Fruit fly (Drosophila melanogaster): Measurements from ENCODE around the gene CG16790.

CG16790 gene

dm6 chr3R:9594251-9594581 is 24.2 kb upstream of the CG16790 start (continued):
- peak; percentile 30 for TF ChIP-seq net (GFP tag; optimal IDR thresholded peaks at IDR 0.05)
- TF ChIP-seq CG6792 (GFP tag; optimal IDR thresholded peaks at IDR 0.05), result peak; percentile 27
- TF ChIP-seq Eip75B (GFP tag; optimal IDR thresholded peaks at IDR 0.05), result peak; percentile 10
- TF ChIP-seq esn (GFP tag; optimal IDR thresholded peaks at IDR 0.05), result no peak
- no peak for TF ChIP-seq fkh (GFP tag; optimal IDR thresholded peaks at IDR 0.05)
- TF ChIP-seq fd85E (GFP tag; optimal IDR thresholded peaks at IDR 0.05), result no peak
- TF ChIP-seq OdsH (GFP tag; optimal IDR thresholded peaks at IDR 0.05), result peak; percentile 55
- TF ChIP-seq dac (GFP tag; optimal IDR thresholded peaks at IDR 0.05), result no peak
- TF ChIP-seq Gug (GFP tag; IDR thresholded peaks at IDR 0.05), result no peak
- no peak for TF ChIP-seq CG7368 (GFP tag; optimal IDR thresholded peaks at IDR 0.05)
- peak; percentile 23 for TF ChIP-seq Ets96B (tag; optimal IDR thresholded peaks at IDR 0.05)
- TF ChIP-seq CG8319 (GFP tag; optimal IDR thresholded peaks at IDR 0.05), result no peak
- no peak for TF ChIP-seq CG4318 (GFP tag; optimal IDR thresholded peaks at IDR 0.05)
- peak; percentile 34 for TF ChIP-seq CG8632 (GFP tag; optimal IDR thresholded peaks at IDR 0.05)
- no peak for TF ChIP-seq CG34406 (GFP tag; optimal IDR thresholded peaks at IDR 0.05)
- TF ChIP-seq Hr4 (GFP tag; optimal IDR thresholded peaks at IDR 0.05), result peak; percentile 61
- TF ChIP-seq CG10669 (GFP tag; optimal IDR thresholded peaks at IDR 0.05), result peak; percentile 16
- 0 out of 2 replicates have a peak, but pooled peaks have one; percentile 4 for TF ChIP-seq CG15336 (GFP tag; IDR thresholded peaks at IDR 0.05)
- no peak for TF ChIP-seq Met (GFP tag; optimal IDR thresholded peaks at IDR 0.05)
- peak; percentile 13 for TF ChIP-seq Lpt (GFP tag; optimal IDR thresholded peaks at IDR 0.05)
- no peak for TF ChIP-seq Smox (GFP tag; optimal IDR thresholded peaks at IDR 0.05)
- TF ChIP-seq CG11902 (GFP tag; optimal IDR thresholded peaks at IDR 0.05), result peak; percentile 3
- no peak for TF ChIP-seq Hr38 (GFP tag; optimal IDR thresholded peaks at IDR 0.05)

dm6 chr3R:9593408-9594250 is 23.6 kb upstream of the CG16790 start:
- peak; percentile 85 for TF ChIP-seq CG8119 (GFP tag; IDR thresholded peaks at IDR 0.05)
- peak; percentile 45 for TF ChIP-seq acj6 (GFP tag; optimal IDR thresholded peaks at IDR 0.05)
- TF ChIP-seq lz (GFP tag; optimal IDR thresholded peaks at IDR 0.05), result no peak
- no peak for TF ChIP-seq vri (GFP tag; optimal IDR thresholded peaks at IDR 0.05)
- no peak for TF ChIP-seq CG6854 (GFP tag; optimal IDR thresholded peaks at IDR 0.05)
- no peak for TF ChIP-seq cyc (GFP tag; optimal IDR thresholded peaks at IDR 0.05)
- TF ChIP-seq CG4318 (GFP tag; optimal IDR thresholded peaks at IDR 0.05), result no peak
- peak; percentile 51 for TF ChIP-seq CG8632 (GFP tag; optimal IDR thresholded peaks at IDR 0.05)
- no peak for TF ChIP-seq svp (GFP tag)
- TF ChIP-seq dac (GFP tag; optimal IDR thresholded peaks at IDR 0.05), result no peak
- peak; percentile 78 for TF ChIP-seq net (GFP tag; optimal IDR thresholded peaks at IDR 0.05)
- TF ChIP-seq Hr4 (GFP tag; optimal IDR thresholded peaks at IDR 0.05), result peak; percentile 76
- TF ChIP-seq fd59A (GFP tag; optimal IDR thresholded peaks at IDR 0.05), result peak; percentile 65
- peak; percentile 42 for TF ChIP-seq CG11762 (GFP tag; optimal IDR thresholded peaks at IDR 0.05; ENCODE audit: insufficient read depth)
- TF ChIP-seq Sox15 (GFP tag; optimal IDR thresholded peaks at IDR 0.05), result no peak
- peak; percentile 48 for TF ChIP-seq CG16779 (tag; optimal IDR thresholded peaks at IDR 0.05)
- TF ChIP-seq CG10669 (GFP tag; optimal IDR thresholded peaks at IDR 0.05), result peak; percentile 79
- TF ChIP-seq CG6276 (GFP tag; optimal IDR thresholded peaks at IDR 0.05), result peak; percentile 45
- TF ChIP-seq Met (GFP tag; optimal IDR thresholded peaks at IDR 0.05), result no peak
- peak; percentile 90 for TF ChIP-seq CG3032 (tag; optimal IDR thresholded peaks at IDR 0.05)
- no peak for TF ChIP-seq Smox (GFP tag; optimal IDR thresholded peaks at IDR 0.05)
- TF ChIP-seq Sox14 (GFP tag; optimal IDR thresholded peaks at IDR 0.05), result peak; percentile 60
- TF ChIP-seq CG3919 (GFP tag; optimal IDR thresholded peaks at IDR 0.05), result peak; percentile 78
- TF ChIP-seq Eip75B (GFP tag; optimal IDR thresholded peaks at IDR 0.05), result peak; percentile 68
- peak; percentile 66 for TF ChIP-seq pdm3 (GFP tag; optimal IDR thresholded peaks at IDR 0.05)
- TF ChIP-seq OdsH (GFP tag; optimal IDR thresholded peaks at IDR 0.05), result peak; percentile 72
- peak; percentile 88 for TF ChIP-seq Ets96B (tag; optimal IDR thresholded peaks at IDR 0.05)
- no peak for TF ChIP-seq CG31627 (GFP tag; optimal IDR thresholded peaks at IDR 0.05)
- TF ChIP-seq CG6808 (GFP tag; optimal IDR thresholded peaks at IDR 0.05), result peak; percentile 63
- TF ChIP-seq CG34406 (GFP tag; optimal IDR thresholded peaks at IDR 0.05), result peak; percentile 37
- TF ChIP-seq CG11294 (GFP tag; IDR thresholded peaks at IDR 0.05), result peak; percentile 38; the same call in 1 of the 2 replicates
- no peak for TF ChIP-seq CG11902 (GFP tag; optimal IDR thresholded peaks at IDR 0.05)
- TF ChIP-seq CG6792 (GFP tag; optimal IDR thresholded peaks at IDR 0.05), result peak; percentile 48
- TF ChIP-seq achi (GFP tag; optimal IDR thresholded peaks at IDR 0.05), result peak; percentile 69
- TF ChIP-seq CG1621 (tag; optimal IDR thresholded peaks at IDR 0.05), result peak; percentile 40
- no peak for TF ChIP-seq Ets21C (GFP tag; optimal IDR thresholded peaks at IDR 0.05)
- peak; percentile 92 for TF ChIP-seq CG6163 (GFP tag; IDR thresholded peaks at IDR 0.05)
- TF ChIP-seq Eip93F (GFP tag; optimal IDR thresholded peaks at IDR 0.05), result no peak
- TF ChIP-seq fd85E (GFP tag; optimal IDR thresholded peaks at IDR 0.05), result no peak

All from whole organism, prepupa.